Worm (Caenorhabditis elegans) whole organism, L3 larva: ENCODE results near the gene dsb-2.

Experiments
- R02D3.7 ChIP-seq: fragments of 150-350 bp; optimal IDR thresholded peaks from 2 replicates; lab custom pipeline; 2014; ENCODE audit warnings: missing biosample characterization, missing genetic modification characterization
- ZK546.5 ChIP-seq: sonication (generic microtip); optimal IDR thresholded peaks from 2 replicates; lab custom pipeline; 2017; ENCODE audit warnings: missing biosample characterization, missing genetic modification characterization
- aly-2 ChIP-seq: fragments of 150-350 bp; optimal IDR thresholded peaks from 2 replicates; lab custom pipeline; 2014; ENCODE audit warnings: missing biosample characterization, missing genetic modification characterization
- ama-1 ChIP-seq: fragments of 150-350 bp; optimal IDR thresholded peaks from 2 replicates; lab custom pipeline; 2018
- ceh-16 ChIP-seq: sonication (generic microtip); optimal IDR thresholded peaks from 2 replicates; lab custom pipeline; 2017; ENCODE audit warnings: missing biosample characterization, missing genetic modification characterization
- ceh-28 ChIP-seq: fragments of 150-350 bp; optimal IDR thresholded peaks from 2 replicates; lab custom pipeline; 2014; ENCODE audit warnings: missing biosample characterization, missing genetic modification reagents, missing genetic modification characterization
- ceh-82 ChIP-seq: fragments of 150-350 bp; optimal IDR thresholded peaks from 2 replicates; lab custom pipeline; 2014; ENCODE audit warnings: missing biosample characterization, missing genetic modification characterization
- ceh-9 ChIP-seq: sonication (generic microtip); optimal IDR thresholded peaks from 2 replicates; lab custom pipeline; 2018; ENCODE audit warnings: missing biosample characterization, missing genetic modification characterization
- daf-12 ChIP-seq: fragments of 150-350 bp; optimal IDR thresholded peaks from 2 replicates; lab custom pipeline; 2014; ENCODE audit warnings: missing biosample characterization, missing genetic modification reagents, missing genetic modification characterization
- egl-27 ChIP-seq: sonication (generic microtip); optimal IDR thresholded peaks from 4 replicates; lab custom pipeline; 2017; ENCODE audit warnings: missing biosample characterization, missing genetic modification reagents, missing genetic modification characterization
- egl-5 ChIP-seq: fragments of 150-350 bp; optimal IDR thresholded peaks from 2 replicates; lab custom pipeline; 2017; ENCODE audit warnings: missing biosample characterization, missing genetic modification reagents, missing genetic modification characterization, inconsistent platforms
- elt-1 ChIP-seq: fragments of 150-350 bp; optimal IDR thresholded peaks from 2 replicates; lab custom pipeline; 2014; ENCODE audit warnings: missing biosample characterization, missing genetic modification characterization
- elt-2 ChIP-seq: sonication (generic microtip); optimal IDR thresholded peaks from 2 replicates; lab custom pipeline; 2016; ENCODE audit warnings: missing genetic modification reagents, mild to moderate bottlenecking, missing genetic modification characterization, missing compliant biosample characterization
- elt-3 ChIP-seq, 3 experiments: fragments of 150-350 bp in 1 of 3; sonication (generic microtip) in 2 of 3; optimal IDR thresholded peaks; 2 replicates in 2 of 3; 4 replicates in 1 of 3; lab custom pipeline; 2014 to 2017; ENCODE audit warnings: missing biosample characterization in 3 of 3, missing genetic modification characterization in 3 of 3
- eor-1 ChIP-seq, 2 experiments: fragments of 150-350 bp; optimal IDR thresholded peaks; 2 replicates each; lab custom pipeline; 2014 to 2018; ENCODE audit warnings: missing biosample characterization in 2 of 2, missing genetic modification characterization in 2 of 2
- fkh-10 ChIP-seq: sonication (generic microtip); optimal IDR thresholded peaks from 2 replicates; lab custom pipeline; 2017; ENCODE audit warnings: missing biosample characterization, missing genetic modification reagents, missing genetic modification characterization
- fkh-2 ChIP-seq: fragments of 150-350 bp; optimal IDR thresholded peaks from 2 replicates; lab custom pipeline; 2014; ENCODE audit warnings: missing biosample characterization, missing genetic modification reagents, missing genetic modification characterization
- fos-1 ChIP-seq: fragments of 150-350 bp; optimal IDR thresholded peaks from 2 replicates; lab custom pipeline; 2014; ENCODE audit warnings: missing biosample characterization, missing genetic modification characterization
- hmg-11 ChIP-seq: sonication (generic microtip); optimal IDR thresholded peaks from 2 replicates; lab custom pipeline; 2016; ENCODE audit warnings: missing genetic modification characterization, missing compliant biosample characterization
- jun-1 ChIP-seq: fragments of 150-350 bp; optimal IDR thresholded peaks from 2 replicates; lab custom pipeline; 2014; ENCODE audit warnings: missing biosample characterization, missing genetic modification reagents, missing genetic modification characterization
- lin-15B ChIP-seq: fragments of 150-350 bp; optimal IDR thresholded peaks from 2 replicates; lab custom pipeline; 2014; ENCODE audit warnings: missing biosample characterization, missing genetic modification characterization
- lin-39 ChIP-seq: fragments of 150-350 bp; optimal IDR thresholded peaks from 2 replicates; lab custom pipeline; 2018; ENCODE audit warnings: missing biosample characterization, missing genetic modification reagents, missing genetic modification characterization
- lsy-12 ChIP-seq: sonication (generic microtip); optimal IDR thresholded peaks from 2 replicates; lab custom pipeline; 2016; ENCODE audit warnings: mild to moderate bottlenecking, missing genetic modification characterization, missing compliant biosample characterization
- mdl-1 ChIP-seq: fragments of 150-350 bp; optimal IDR thresholded peaks from 2 replicates; lab custom pipeline; 2014; ENCODE audit warnings: missing biosample characterization, missing genetic modification characterization
- mml-1 ChIP-seq: fragments of 150-350 bp; sonication (generic microtip); optimal IDR thresholded peaks from 3 replicates; lab custom pipeline; 2014; ENCODE audit warnings: missing biosample characterization, missing genetic modification characterization
- nfya-1 ChIP-seq: sonication (generic microtip); optimal IDR thresholded peaks from 2 replicates; lab custom pipeline; 2017; ENCODE audit warnings: missing genetic modification characterization, mild to moderate bottlenecking, missing compliant biosample characterization, antibody characterized with exemption, moderate library complexity; ENCODE audit not compliant: insufficient read depth
- nhr-11 ChIP-seq: fragments of 150-350 bp; optimal IDR thresholded peaks from 2 replicates; lab custom pipeline; 2014; ENCODE audit warnings: missing biosample characterization, missing genetic modification characterization
- nhr-12 ChIP-seq: fragments of 150-350 bp; optimal IDR thresholded peaks from 2 replicates; lab custom pipeline; 2014; ENCODE audit warnings: missing biosample characterization, missing genetic modification characterization
- nhr-23 ChIP-seq: fragments of 150-350 bp; optimal IDR thresholded peaks from 2 replicates; lab custom pipeline; 2014; ENCODE audit warnings: missing biosample characterization, missing genetic modification reagents, missing genetic modification characterization
- nhr-237 ChIP-seq: fragments of 150-350 bp; optimal IDR thresholded peaks from 2 replicates; lab custom pipeline; 2014; ENCODE audit warnings: missing biosample characterization, missing genetic modification characterization
- nhr-25 ChIP-seq: sonication (generic microtip); optimal IDR thresholded peaks from 2 replicates; lab custom pipeline; 2017; ENCODE audit warnings: missing biosample characterization, missing genetic modification characterization
- nhr-28 ChIP-seq: fragments of 150-350 bp; optimal IDR thresholded peaks from 2 replicates; lab custom pipeline; 2014; ENCODE audit warnings: missing biosample characterization, missing genetic modification characterization
- nhr-43 ChIP-seq: sonication (generic microtip); optimal IDR thresholded peaks from 2 replicates; lab custom pipeline; 2016; ENCODE audit warnings: mild to moderate bottlenecking, missing genetic modification characterization, missing compliant biosample characterization; ENCODE audit not compliant: poor library complexity, severe bottlenecking
- nhr-67 ChIP-seq: fragments of 150-350 bp; optimal IDR thresholded peaks from 2 replicates; lab custom pipeline; 2014; ENCODE audit warnings: missing biosample characterization, missing genetic modification characterization
- nhr-76 ChIP-seq: fragments of 150-350 bp; sonication (generic microtip); optimal IDR thresholded peaks from 5 replicates; lab custom pipeline; 2014; ENCODE audit warnings: missing biosample characterization, missing genetic modification characterization
- nhr-77 ChIP-seq: fragments of 150-350 bp; optimal IDR thresholded peaks from 2 replicates; lab custom pipeline; 2014; ENCODE audit warnings: missing biosample characterization, missing genetic modification characterization
- pha-4 ChIP-seq: fragments of 150-350 bp; optimal IDR thresholded peaks from 2 replicates; lab custom pipeline; 2014; ENCODE audit warnings: missing biosample characterization, missing genetic modification reagents, missing genetic modification characterization
- pqm-1 ChIP-seq: fragments of 150-350 bp; optimal IDR thresholded peaks from 2 replicates; lab custom pipeline; 2017; ENCODE audit warnings: missing biosample characterization, missing genetic modification characterization, inconsistent platforms
- sea-2 ChIP-seq: fragments of 150-350 bp; sonication (generic microtip); optimal IDR thresholded peaks from 4 replicates; lab custom pipeline; 2014; ENCODE audit warnings: missing biosample characterization, missing genetic modification reagents, missing genetic modification characterization
- skn-1 ChIP-seq: fragments of 150-350 bp; optimal IDR thresholded peaks from 2 replicates; lab custom pipeline; 2014; ENCODE audit warnings: missing biosample characterization, missing genetic modification characterization
- snpc-4 ChIP-seq: fragments of 150-350 bp; optimal IDR thresholded peaks from 2 replicates; lab custom pipeline; 2014; ENCODE audit warnings: missing biosample characterization, missing genetic modification characterization
- tbx-2 ChIP-seq: sonication (generic microtip); optimal IDR thresholded peaks from 2 replicates; lab custom pipeline; 2016; ENCODE audit warnings: mild to moderate bottlenecking, missing genetic modification characterization, missing compliant biosample characterization
- unc-39 ChIP-seq: sonication (generic microtip); optimal IDR thresholded peaks from 4 replicates; lab custom pipeline; 2017; ENCODE audit warnings: missing biosample characterization, missing genetic modification characterization
- unc-62 ChIP-seq: fragments of 150-350 bp; sonication (generic microtip); optimal IDR thresholded peaks from 4 replicates; lab custom pipeline; 2014; ENCODE audit warnings: missing biosample characterization, missing genetic modification reagents, missing genetic modification characterization
- zag-1 ChIP-seq: fragments of 150-350 bp; optimal IDR thresholded peaks from 2 replicates; lab custom pipeline; 2014; ENCODE audit warnings: missing biosample characterization, missing genetic modification characterization
- ztf-11 ChIP-seq: fragments of 150-350 bp; optimal IDR thresholded peaks from 2 replicates; lab custom pipeline; 2014; ENCODE audit warnings: missing biosample characterization, missing genetic modification characterization
- ztf-4 ChIP-seq: fragments of 150-350 bp; optimal IDR thresholded peaks from 2 replicates; lab custom pipeline; 2014; ENCODE audit warnings: missing biosample characterization, missing genetic modification characterization

The dsb-2 gene

DNA sequence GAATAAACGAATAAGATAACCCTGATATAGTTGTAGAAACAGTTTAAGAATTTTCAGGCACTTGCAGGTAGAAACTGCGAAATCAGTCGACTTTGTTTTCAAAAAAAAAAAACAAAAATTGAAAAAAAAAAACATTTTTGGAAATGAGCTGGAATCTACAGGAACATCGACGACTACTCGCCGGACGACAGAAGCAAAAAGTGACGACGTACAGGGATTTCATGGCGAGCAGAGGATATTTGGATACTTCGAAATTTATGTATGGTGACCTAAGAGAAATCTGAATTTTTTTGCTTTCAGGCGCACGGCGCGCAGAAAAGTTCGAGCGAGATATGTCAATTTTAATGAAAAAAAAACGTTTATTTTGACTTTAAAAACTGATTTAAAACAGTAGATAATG, 9.8 kb upstream of the dsb-2 start:
- TF ChIP-seq ceh-82 (tag; lab: Kevin White, UChicago) (no peak), ama-1 (lab: Kevin White, UChicago) (peak; percentile 87)

DNA sequence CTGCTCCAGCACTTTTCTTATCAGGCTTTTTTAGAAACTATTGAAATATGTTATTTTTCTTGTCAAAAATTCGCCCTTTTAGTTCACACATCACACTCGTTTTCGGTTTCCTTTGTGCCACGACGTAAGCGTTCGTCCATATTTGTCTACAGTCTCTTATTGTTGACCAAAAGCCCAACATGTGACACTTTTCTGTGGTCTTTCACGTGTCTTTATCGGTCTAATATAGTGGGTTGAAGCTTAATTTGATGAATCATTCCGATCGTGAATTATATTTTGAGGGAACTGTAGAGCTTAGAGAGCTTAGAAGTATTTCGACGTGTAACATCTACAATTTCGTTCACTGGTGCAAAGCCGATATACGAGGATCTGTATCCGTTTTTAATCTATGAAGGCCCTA, 6.6 kb upstream of the dsb-2 start:
- TF ChIP-seq ceh-9 (tag; lab: Kevin White, UChicago) (no peak), tbx-2 (no peak), jun-1 (tag; lab: Kevin White, UChicago) (peak; percentile 25), skn-1 (tag; lab: Kevin White, UChicago) (no peak), fos-1 (tag; lab: Kevin White, UChicago) (no peak), lsy-12 (tag; lab: Kevin White, UChicago) (no peak), ceh-28 (tag; lab: Kevin White, UChicago) (no peak), eor-1 (tag; optimal IDR thresholded peaks at IDR 0.05; lab: Kevin White, UChicago) (no peak), sea-2 (no peak), ceh-82 (tag; lab: Kevin White, UChicago) (no peak), nhr-12 (no peak), lin-15B (tag; lab: Kevin White, UChicago) (no peak), lin-39 (tag; lab: Kevin White, UChicago) (no peak), nhr-23 (peak; percentile 33), nhr-28 (tag; lab: Kevin White, UChicago) (no peak), unc-62 (no peak), nhr-25 (tag; lab: Kevin White, UChicago) (peak; percentile 38), unc-39 (tag; lab: Kevin White, UChicago) (no peak), egl-5 (no peak), mml-1 (tag; lab: Kevin White, UChicago) (no peak), fkh-2 (no peak), snpc-4 (tag; lab: Kevin White, UChicago) (no peak), ztf-11 (tag; lab: Kevin White, UChicago) (no peak), elt-2 (peak; percentile 52), ceh-16 (no peak), nhr-237 (tag; lab: Kevin White, UChicago) (no peak), fkh-10 (GFP tag; lab: Kevin White, UChicago) (no peak), elt-1 (no peak), R02D3.7 (no peak), aly-2 (no peak), daf-12 (no peak), nhr-43 (peak; percentile 54), zag-1 (tag; lab: Kevin White, UChicago) (no peak), ztf-4 (tag; lab: Kevin White, UChicago) (no peak), nfya-1 (tag; lab: Kevin White, UChicago) (peak; percentile 3), pha-4 (tag; lab: Kevin White, UChicago) (peak; percentile 91), ama-1 (lab: Kevin White, UChicago) (peak; percentile 78), nhr-11 (tag; lab: Kevin White, UChicago) (no peak), ZK546.5 (no peak), elt-3 (tag; optimal IDR thresholded peaks at IDR 0.05; lab: Kevin White, UChicago) (no peak), nhr-76 (tag; lab: Kevin White, UChicago) (no peak), mdl-1 (tag; lab: Kevin White, UChicago) (no peak), nhr-67 (tag; lab: Kevin White, UChicago) (no peak), egl-27 (tag; lab: Kevin White, UChicago) (no peak), nhr-77 (tag; lab: Kevin White, UChicago) (no peak), hmg-11 (tag; lab: Kevin White, UChicago) (no peak), pqm-1 (peak; percentile 61)
- TF ChIP-seq, all 47 proteins: peak for 9
